ENCODE assay signal across 3 fruit fly cellular contexts in genomic region chrX:18254465-18254864, dm6.
TF ChIP-seq lines count a peak whose summit lies in the region.

No protein-coding gene starts in this region.

- peak; percentile 66 to 74 for TF ChIP-seq CTCF in S2 (optimal IDR thresholded peaks at IDR 0.05; lab: Kevin White, UChicago)
- peak; percentile 81 for TF ChIP-seq CTCF in whole organism, embryonic (GFP tag; optimal IDR thresholded peaks at IDR 0.05; lab: Kevin White, UChicago)

TF ChIP-seq in whole organism, embryonic, 481 proteins besides CTCF, POLR2A, EP300 and RAD21:
- TF ChIP-seq ken (GFP tag; IDR thresholded peaks at IDR 0.05; lab: Robert Waterston, UW) (no peak), CG2116 (GFP tag; optimal IDR thresholded peaks at IDR 0.05; lab: Kevin White, UChicago) (no peak), inv (GFP tag; IDR thresholded peaks at IDR 0.05; lab: Robert Waterston, UW; ENCODE audit: partially characterized antibody) (no peak), nerfin-2 (GFP tag; IDR thresholded peaks at IDR 0.05; lab: Robert Waterston, UW; ENCODE audit: partially characterized antibody) (no peak), Bgb (GFP tag; IDR thresholded peaks at IDR 0.05; lab: Robert Waterston, UW; ENCODE audit: partially characterized antibody) (no peak), HLH54F (GFP tag; optimal IDR thresholded peaks at IDR 0.05; lab: Kevin White, UChicago) (no peak), CG9797 (GFP tag; optimal IDR thresholded peaks at IDR 0.05; lab: Kevin White, UChicago) (no peak), crp (GFP tag; optimal IDR thresholded peaks at IDR 0.05; lab: Kevin White, UChicago) (no peak), Fer1 (GFP tag; optimal IDR thresholded peaks at IDR 0.05; lab: Kevin White, UChicago) (no peak), CG6765 (GFP tag; optimal IDR thresholded peaks at IDR 0.05; lab: Kevin White, UChicago) (no peak), eyg (GFP tag; optimal IDR thresholded peaks at IDR 0.05; lab: Kevin White, UChicago) (no peak), Xrp1 (GFP tag; IDR thresholded peaks at IDR 0.05; lab: Robert Waterston, UW) (no peak), NK7.1 (GFP tag; optimal IDR thresholded peaks at IDR 0.05; lab: Kevin White, UChicago) (no peak), exex (tag; optimal IDR thresholded peaks at IDR 0.05; lab: Kevin White, UChicago) (no peak), Ssrp (tag; optimal IDR thresholded peaks at IDR 0.05; lab: Kevin White, UChicago) (no peak), CG11696 (GFP tag; IDR thresholded peaks at IDR 0.05; lab: Robert Waterston, UW) (no peak), pzg (GFP tag; optimal IDR thresholded peaks at IDR 0.05; lab: Kevin White, UChicago) (no peak)

TF ChIP-seq in whole organism, prepupa, 60 proteins besides CTCF, POLR2A, EP300 and RAD21:
- no peak for TF ChIP-seq Eip78C (GFP tag; lab: Kevin White, UChicago)
- peak; percentile 27 for TF ChIP-seq svp (GFP tag; lab: Kevin White, UChicago)
